Fruit fly (Drosophila melanogaster): ENCODE results near the gene CG14692.

Gene CG14692

dm6 chr3R:10784058-10784499, 19.7 kb downstream of the CG14692 start, which contains the start of the genes mRpL37 and Rbp1 (continued):
- TF ChIP-seq onecut (GFP tag; IDR thresholded peaks at IDR 0.05) (peak; percentile 59; the same call in 1 of the 2 replicates), CG10543 (GFP tag; optimal IDR thresholded peaks at IDR 0.05) (peak; percentile 59), CG17612 (GFP tag; IDR thresholded peaks at IDR 0.05) (no peak), CTCF (GFP tag; optimal IDR thresholded peaks at IDR 0.05) (no peak), pzg (GFP tag; optimal IDR thresholded peaks at IDR 0.05) (peak; percentile 50), eve (GFP tag; optimal IDR thresholded peaks at IDR 0.05) (no peak), CG9609 (GFP tag; optimal IDR thresholded peaks at IDR 0.05) (no peak), wdn (GFP tag; IDR thresholded peaks at IDR 0.05) (no peak), CG17385 (GFP tag; optimal IDR thresholded peaks at IDR 0.05) (peak; percentile 66), jigr1 (GFP tag; IDR thresholded peaks at IDR 0.05) (peak; percentile 66; the same call in 2 of the 3 replicates), CG2202 (tag; optimal IDR thresholded peaks at IDR 0.05) (peak; percentile 23), pros (GFP tag; optimal IDR thresholded peaks at IDR 0.05) (no peak), ATbp (GFP tag; optimal IDR thresholded peaks at IDR 0.05) (no peak), nerfin-1 (tag; optimal IDR thresholded peaks at IDR 0.05) (no peak), fd102C (GFP tag; optimal IDR thresholded peaks at IDR 0.05) (no peak), Sox102F (GFP tag; optimal IDR thresholded peaks at IDR 0.05) (peak; percentile 73), inv (GFP tag; IDR thresholded peaks at IDR 0.05; ENCODE audit: partially characterized antibody) (peak; percentile 92), schlank (tag; optimal IDR thresholded peaks at IDR 0.05) (peak; percentile 17), Dfd (GFP tag; optimal IDR thresholded peaks at IDR 0.05) (peak in 1 of 2 experiments; percentile 16), CG6654 (GFP tag; optimal IDR thresholded peaks at IDR 0.05) (peak; percentile 11), pfk (GFP tag; optimal IDR thresholded peaks at IDR 0.05) (no peak), dmrt99B (tag; optimal IDR thresholded peaks at IDR 0.05) (no peak), CG12942 (GFP tag; optimal IDR thresholded peaks at IDR 0.05) (peak; percentile 75), ash1 (GFP tag; optimal IDR thresholded peaks at IDR 0.05) (no peak), Nf-YA (GFP tag; IDR thresholded peaks at IDR 0.05) (no peak), emc (GFP tag; optimal IDR thresholded peaks at IDR 0.05) (no peak), sd (tag; optimal IDR thresholded peaks at IDR 0.05) (peak; percentile 85), Med (GFP tag) (peak; percentile 81), CG2116 (GFP tag; optimal IDR thresholded peaks at IDR 0.05) (peak; percentile 63), p53 (GFP tag; optimal IDR thresholded peaks at IDR 0.05) (no peak), caup (GFP tag; optimal IDR thresholded peaks at IDR 0.05; ENCODE audit: severe bottlenecking) (peak; percentile 44), CG12769 (tag; optimal IDR thresholded peaks at IDR 0.05) (no peak), CG17186 (GFP tag; optimal IDR thresholded peaks at IDR 0.05) (peak; percentile 21), nom (GFP tag; optimal IDR thresholded peaks at IDR 0.05) (no peak), PHDP (tag; optimal IDR thresholded peaks at IDR 0.05) (peak; percentile 64), CG31388 (GFP tag; optimal IDR thresholded peaks at IDR 0.05) (no peak), CG10462 (GFP tag; optimal IDR thresholded peaks at IDR 0.05) (peak; percentile 15), bcd (GFP tag; optimal IDR thresholded peaks at IDR 0.05) (peak; percentile 81), Stat92E (GFP tag; optimal IDR thresholded peaks at IDR 0.05) (peak in 1 of 3 experiments; percentile 30), CG10321 (GFP tag; IDR thresholded peaks at IDR 0.05) (no peak), CG9437 (GFP tag; optimal IDR thresholded peaks at IDR 0.05) (peak; percentile 58), slbo (GFP tag; IDR thresholded peaks at IDR 0.05) (peak; percentile 85), CG5180 (GFP tag; optimal IDR thresholded peaks at IDR 0.05) (no peak), corto (GFP tag; optimal IDR thresholded peaks at IDR 0.05) (peak; percentile 30), CG1024 (GFP tag; IDR thresholded peaks at IDR 0.05) (no peak), crp (GFP tag; optimal IDR thresholded peaks at IDR 0.05) (peak in 1 of 2 experiments; percentile 40), zf30C (GFP tag; optimal IDR thresholded peaks at IDR 0.05) (no peak), ro (GFP tag; IDR thresholded peaks at IDR 0.05) (no peak), CG7745 (tag; optimal IDR thresholded peaks at IDR 0.05) (no peak), CG18262 (tag; optimal IDR thresholded peaks at IDR 0.05) (peak; percentile 81)
